Fruit fly (Drosophila melanogaster): Measurements from ENCODE around the gene tnc.

tnc gene

dm6 chr3R:25004763-25005162, 20.6 kb downstream of the tnc start (continued):
- TF ChIP-seq Sox100B (GFP tag; optimal IDR thresholded peaks at IDR 0.05), result no peak
- peak; percentile 54 for TF ChIP-seq CG4820 (GFP tag; optimal IDR thresholded peaks at IDR 0.05)
- no peak for TF ChIP-seq eyg (GFP tag; optimal IDR thresholded peaks at IDR 0.05)
- no peak for TF ChIP-seq CG11093 (GFP tag; IDR thresholded peaks at IDR 0.05)
- no peak for TF ChIP-seq sug (tag; optimal IDR thresholded peaks at IDR 0.05)
- TF ChIP-seq phol (tag; optimal IDR thresholded peaks at IDR 0.05), result peak; percentile 57
- TF ChIP-seq her (GFP tag; optimal IDR thresholded peaks at IDR 0.05), result no peak
- TF ChIP-seq CG6765 (GFP tag; optimal IDR thresholded peaks at IDR 0.05), result no peak
- TF ChIP-seq fru (optimal IDR thresholded peaks at IDR 0.05), result no peak
- peak; percentile 23; the same call in 1 of the 2 replicates for TF ChIP-seq CG3847 (GFP tag; IDR thresholded peaks at IDR 0.05)
- TF ChIP-seq pum (GFP tag; optimal IDR thresholded peaks at IDR 0.05), result peak; percentile 9
- TF ChIP-seq CG3726 (GFP tag; IDR thresholded peaks at IDR 0.05), result no peak
- TF ChIP-seq esg (GFP tag; conservative IDR thresholded peaks at IDR 0.05), result no peak
- TF ChIP-seq CG18599 (GFP tag; optimal IDR thresholded peaks at IDR 0.05), result peak; percentile 43
- peak; percentile 29 for TF ChIP-seq HHEX (GFP tag; optimal IDR thresholded peaks at IDR 0.05)
- no peak for TF ChIP-seq CG11695 (GFP tag; IDR thresholded peaks at IDR 0.05)
- TF ChIP-seq unpg (GFP tag; optimal IDR thresholded peaks at IDR 0.05), result peak; percentile 46
- TF ChIP-seq wor (GFP tag; IDR thresholded peaks at IDR 0.05), result 0 out of 2 replicates have a peak, but pooled peaks have one; percentile 25
- TF ChIP-seq CG9437 (GFP tag; optimal IDR thresholded peaks at IDR 0.05), result peak; percentile 10
- no peak for TF ChIP-seq CG7556 (GFP tag; optimal IDR thresholded peaks at IDR 0.05)
- no peak for TF ChIP-seq YL-1 (GFP tag; optimal IDR thresholded peaks at IDR 0.05)
- no peak for TF ChIP-seq HmgZ (tag; optimal IDR thresholded peaks at IDR 0.05)
- peak; percentile 44 for TF ChIP-seq NfI (GFP tag; optimal IDR thresholded peaks at IDR 0.05)
- no peak for TF ChIP-seq CG32767 (GFP tag; IDR thresholded peaks at IDR 0.05)
- no peak for TF ChIP-seq knrl (GFP tag; IDR thresholded peaks at IDR 0.05; ENCODE audit: partially characterized antibody)
- no peak for TF ChIP-seq CG15011 (GFP tag; optimal IDR thresholded peaks at IDR 0.05)
- TF ChIP-seq org-1 (GFP tag; optimal IDR thresholded peaks at IDR 0.05), result peak; percentile 7
- peak; percentile 32 for TF ChIP-seq CG9817 (tag; optimal IDR thresholded peaks at IDR 0.05)
- TF ChIP-seq pho (GFP tag; optimal IDR thresholded peaks at IDR 0.05), result peak; percentile 14
- no peak for TF ChIP-seq Sin3A (optimal IDR thresholded peaks at IDR 0.05)
- no peak for TF ChIP-seq ap (GFP tag; IDR thresholded peaks at IDR 0.05)
- peak; percentile 54 for TF ChIP-seq CG5245 (GFP tag; optimal IDR thresholded peaks at IDR 0.05)
- TF ChIP-seq CG10267 (tag; optimal IDR thresholded peaks at IDR 0.05), result peak; percentile 24
- TF ChIP-seq pnt (GFP tag; optimal IDR thresholded peaks at IDR 0.05), result peak; percentile 39
- TF ChIP-seq CG2129 (GFP tag; IDR thresholded peaks at IDR 0.05; ENCODE audit: partially characterized antibody), result no peak
- no peak for TF ChIP-seq CG8765 (GFP tag; IDR thresholded peaks at IDR 0.05)
- no peak for TF ChIP-seq vfl (GFP tag; optimal IDR thresholded peaks at IDR 0.05)
- no peak for TF ChIP-seq CG2202 (tag; optimal IDR thresholded peaks at IDR 0.05)
- no peak for TF ChIP-seq CG18476 (GFP tag; optimal IDR thresholded peaks at IDR 0.05)
- TF ChIP-seq CG14014 (GFP tag; IDR thresholded peaks at IDR 0.05), result no peak
- TF ChIP-seq oc (tag; optimal IDR thresholded peaks at IDR 0.05), result peak; percentile 92
- TF ChIP-seq CG2116 (GFP tag; optimal IDR thresholded peaks at IDR 0.05), result no peak
- TF ChIP-seq sr (GFP tag; IDR thresholded peaks at IDR 0.05), result peak; percentile 58; the same call in 2 of the 3 replicates
- TF ChIP-seq CG43689 (GFP tag; IDR thresholded peaks at IDR 0.05), result 0 out of 2 replicates have a peak, but pooled peaks have one; percentile 14
- no peak for TF ChIP-seq twi (tag; optimal IDR thresholded peaks at IDR 0.05)
- TF ChIP-seq gro (GFP tag; optimal IDR thresholded peaks at IDR 0.05), result no peak
- peak; percentile 8 for TF ChIP-seq CG31388 (GFP tag; optimal IDR thresholded peaks at IDR 0.05)
- TF ChIP-seq Xbp1 (GFP tag; optimal IDR thresholded peaks at IDR 0.05), result peak; percentile 72
- peak; percentile 20 for TF ChIP-seq tx (GFP tag; optimal IDR thresholded peaks at IDR 0.05)
- no peak for TF ChIP-seq Optix (GFP tag; IDR thresholded peaks at IDR 0.05)
- no peak for TF ChIP-seq Dll (GFP tag; IDR thresholded peaks at IDR 0.05; ENCODE audit: partially characterized antibody)
- no peak for TF ChIP-seq CG14860 (GFP tag; IDR thresholded peaks at IDR 0.05; ENCODE audit: partially characterized antibody)
